Worm (Caenorhabditis elegans) whole organism, young adult: ENCODE data around the gene nspb-10.

Experiments
- B0035.1 ChIP-seq: sonication (generic microtip); optimal IDR thresholded peaks from 2 replicates; lab custom pipeline; 2016; ENCODE audit warnings: missing genetic modification characterization, mild to moderate bottlenecking, missing compliant biosample characterization, missing genotype, missing genetic modification reagents
- aptf-2 ChIP-seq: fragments of 200-800 bp; sonication (Bioruptor generic); conservative IDR thresholded peaks from 2 replicates; pipeline ENCODE4 v1.3.6; 2022; ENCODE audit warnings: missing genetic modification reagents, missing genetic modification characterization, missing compliant biosample characterization
- attf-6 ChIP-seq: fragments of 200-800 bp; sonication (Bioruptor generic); IDR thresholded peaks from 2 replicates; pipeline ENCODE4 v1.3.6; 2022; ENCODE audit warnings: missing genetic modification reagents, missing genetic modification characterization, missing compliant biosample characterization
- ceh-100 ChIP-seq: fragments of 200-800 bp; sonication (Bioruptor generic); IDR thresholded peaks from 2 replicates; pipeline ENCODE4 v1.3.6; 2022; ENCODE audit warnings: missing genetic modification reagents, missing genetic modification characterization, missing compliant biosample characterization
- ceh-79 ChIP-seq: sonication (generic microtip); optimal IDR thresholded peaks from 2 replicates; lab custom pipeline; 2017; ENCODE audit warnings: mild to moderate bottlenecking, missing genetic modification characterization, missing compliant biosample characterization
- die-1 ChIP-seq: sonication (generic microtip); optimal IDR thresholded peaks from 2 replicates; lab custom pipeline; 2016; ENCODE audit warnings: missing genotype, mild to moderate bottlenecking, missing genetic modification characterization, missing compliant biosample characterization
- egl-18 ChIP-seq: fragments of 200-800 bp; sonication (Bioruptor generic); IDR thresholded peaks from 2 replicates; pipeline ENCODE4 v1.3.6; 2022; ENCODE audit warnings: missing genetic modification reagents, missing genetic modification characterization, missing compliant biosample characterization
- lir-1 ChIP-seq: fragments of 200-800 bp; sonication (Bioruptor generic); conservative IDR thresholded peaks from 2 replicates; pipeline ENCODE4 v1.3.6; 2022; ENCODE audit warnings: missing genetic modification reagents, missing genetic modification characterization, missing compliant biosample characterization
- mcd-1 ChIP-seq: fragments of 200-800 bp; sonication (Bioruptor generic); IDR thresholded peaks from 2 replicates; pipeline ENCODE4 v1.3.6; 2022; ENCODE audit warnings: missing genetic modification reagents, missing genetic modification characterization, missing compliant biosample characterization
- pha-4 ChIP-seq: fragments of 150-350 bp; sonication (generic microtip); optimal IDR thresholded peaks from 2 replicates; lab custom pipeline; 2014; ENCODE audit warnings: missing biosample characterization, missing genetic modification reagents, missing genetic modification characterization
- snpc-4 ChIP-seq, 5 experiments: fragments of 150-350 bp in 1 of 5; sonication (generic microtip) in 4 of 5; optimal IDR thresholded peaks; 2 replicates each; lab custom pipeline; 2014 to 2018; ENCODE audit warnings: missing genetic modification characterization in 5 of 5, missing biosample characterization in 3 of 5, antibody characterized with exemption in 2 of 5, mild to moderate bottlenecking in 2 of 5, missing compliant biosample characterization in 2 of 5, missing genotype in 2 of 5, moderate library complexity in 2 of 5, missing genetic modification reagents in 1 of 5
- somi-1 ChIP-seq: fragments of 200-800 bp; sonication (Bioruptor generic); optimal IDR thresholded peaks from 2 replicates; lab custom pipeline; 2018; ENCODE audit warnings: mild to moderate bottlenecking, missing genetic modification characterization, missing compliant biosample characterization
- unc-62 ChIP-seq: fragments of 150-350 bp; optimal IDR thresholded peaks from 2 replicates; lab custom pipeline; 2014; ENCODE audit warnings: missing biosample characterization, missing genetic modification reagents, missing genetic modification characterization
- ztf-28 ChIP-seq: fragments of 200-800 bp; sonication (Bioruptor generic); IDR thresholded peaks from 2 replicates; pipeline ENCODE4 v1.3.6; 2022; ENCODE audit warnings: missing genetic modification reagents, missing genetic modification characterization, missing compliant biosample characterization

ce11 chrII:14608508-14608907 lies 20.4 kb upstream of the nspb-10 start:
- no peak for TF ChIP-seq ceh-100 (GFP tag; lab: Robert Waterston, UW)
- TF ChIP-seq ztf-28 = no peak
- no peak for TF ChIP-seq somi-1
- TF ChIP-seq snpc-4 (GFP tag; optimal IDR thresholded peaks at IDR 0.05; lab: Kevin White, UChicago) = no peak
- TF ChIP-seq snpc-4 (tag; optimal IDR thresholded peaks at IDR 0.05; lab: Kevin White, UChicago) = no peak
- no peak for TF ChIP-seq ceh-79 (tag; lab: Kevin White, UChicago)
- no peak for TF ChIP-seq attf-6 (GFP tag; lab: Robert Waterston, UW)
- no peak for TF ChIP-seq B0035.1 (tag; lab: Kevin White, UChicago)
- no peak for TF ChIP-seq pha-4 (tag; lab: Kevin White, UChicago)
- TF ChIP-seq aptf-2 = no peak
- no peak for TF ChIP-seq mcd-1 (GFP tag; lab: Robert Waterston, UW)
- TF ChIP-seq egl-18 (GFP tag; lab: Robert Waterston, UW) = no peak
- no peak for TF ChIP-seq die-1 (tag; lab: Kevin White, UChicago)
- no peak for TF ChIP-seq lir-1 (GFP tag; lab: Robert Waterston, UW)
- TF ChIP-seq unc-62 (GFP tag; lab: Kevin White, UChicago) = no peak
